Worm (Caenorhabditis elegans): Measurements from ENCODE around the gene ttx-3.

Gene ttx-3

DNA sequence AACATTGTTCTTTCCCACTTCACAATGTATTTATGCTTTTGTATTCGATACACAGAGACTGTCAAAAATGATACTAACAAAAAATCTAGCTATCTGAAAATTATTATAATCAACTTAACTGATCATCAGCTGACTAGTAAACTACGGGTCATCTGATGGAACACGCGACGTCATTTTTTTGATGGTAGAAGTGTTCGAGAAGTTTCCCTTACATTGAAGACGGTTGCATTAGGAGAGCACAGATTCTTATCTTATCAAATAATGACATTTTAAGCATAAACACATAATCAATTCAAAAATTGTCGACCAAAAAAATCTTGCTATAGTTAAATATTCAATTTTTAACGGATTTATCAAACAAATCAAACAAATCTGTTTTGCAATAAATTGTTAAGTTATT lies 23.6 kb upstream of the ttx-3 start:
- TF ChIP-seq ets-7 (tag; optimal IDR thresholded peaks at IDR 0.05) = no peak
- TF ChIP-seq ceh-13 (GFP tag; optimal IDR thresholded peaks at IDR 0.05) = no peak
- TF ChIP-seq flt-1 (GFP tag; IDR thresholded peaks at IDR 0.05) = no peak
- TF ChIP-seq hmbx-1 (tag; optimal IDR thresholded peaks at IDR 0.05) = no peak
- no peak for TF ChIP-seq tbx-11 (GFP tag; IDR thresholded peaks at IDR 0.05)
- no peak for TF ChIP-seq aly-1 (tag; optimal IDR thresholded peaks at IDR 0.05)
- no peak for TF ChIP-seq sea-1 (GFP tag; conservative IDR thresholded peaks at IDR 0.05)
- no peak for TF ChIP-seq scrt-1 (GFP tag; IDR thresholded peaks at IDR 0.05)
- no peak for TF ChIP-seq ama-1 (optimal IDR thresholded peaks at IDR 0.05)
- TF ChIP-seq tra-4 (tag; optimal IDR thresholded peaks at IDR 0.05) = no peak
- TF ChIP-seq pes-1 (GFP tag; IDR thresholded peaks at IDR 0.05) = no peak
- no peak for TF ChIP-seq F13C5.2 (tag; optimal IDR thresholded peaks at IDR 0.05)
- no peak for TF ChIP-seq ceh-36 (tag; optimal IDR thresholded peaks at IDR 0.05)

DNA sequence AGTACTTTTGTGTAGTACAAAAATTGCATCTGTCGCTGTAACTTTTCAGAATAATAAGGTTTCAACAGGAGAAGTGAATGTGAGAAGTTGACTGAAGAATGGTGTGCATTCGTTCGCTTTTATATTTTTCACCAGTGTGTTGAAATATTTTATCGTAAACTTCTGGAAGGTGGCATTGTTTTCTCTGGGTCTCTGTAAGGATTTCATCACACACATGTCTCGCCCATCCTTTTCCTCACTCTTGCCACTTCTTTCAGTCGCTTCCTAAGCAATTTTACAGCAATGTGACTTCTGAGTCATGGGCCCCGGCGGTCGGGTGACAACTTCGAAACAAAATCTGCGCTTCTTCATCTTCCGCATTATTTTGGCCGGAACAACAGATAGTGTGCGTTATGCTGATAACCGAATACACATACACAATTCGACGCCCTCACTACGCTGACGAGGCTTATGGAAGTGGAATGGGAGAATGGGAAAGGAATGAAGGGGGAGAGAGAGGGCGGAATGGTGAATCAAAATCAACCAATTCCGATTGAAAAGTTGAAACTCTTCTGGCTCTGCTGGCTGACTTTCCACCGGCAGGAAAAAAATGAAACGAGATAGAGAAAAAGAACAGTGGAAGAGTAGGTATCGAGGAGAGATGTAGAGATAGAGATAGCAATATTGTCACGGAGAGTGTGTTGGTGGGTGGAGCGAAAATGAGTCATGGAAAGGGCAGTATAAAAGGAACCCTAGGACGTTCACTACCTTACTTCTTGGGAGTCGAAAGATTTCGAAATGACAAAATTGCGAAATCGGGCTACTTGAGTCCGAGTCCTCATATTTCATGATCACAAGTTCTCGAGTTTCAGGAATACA lies 22.4 kb upstream of the ttx-3 start:
- TF ChIP-seq pes-1 (GFP tag; IDR thresholded peaks at IDR 0.05) = no peak
- TF ChIP-seq flt-1 (GFP tag; IDR thresholded peaks at IDR 0.05) = no peak
- TF ChIP-seq F13C5.2 (tag; optimal IDR thresholded peaks at IDR 0.05) = no peak
- TF ChIP-seq hmg-4 (GFP tag; optimal IDR thresholded peaks at IDR 0.05) = no peak

DNA sequence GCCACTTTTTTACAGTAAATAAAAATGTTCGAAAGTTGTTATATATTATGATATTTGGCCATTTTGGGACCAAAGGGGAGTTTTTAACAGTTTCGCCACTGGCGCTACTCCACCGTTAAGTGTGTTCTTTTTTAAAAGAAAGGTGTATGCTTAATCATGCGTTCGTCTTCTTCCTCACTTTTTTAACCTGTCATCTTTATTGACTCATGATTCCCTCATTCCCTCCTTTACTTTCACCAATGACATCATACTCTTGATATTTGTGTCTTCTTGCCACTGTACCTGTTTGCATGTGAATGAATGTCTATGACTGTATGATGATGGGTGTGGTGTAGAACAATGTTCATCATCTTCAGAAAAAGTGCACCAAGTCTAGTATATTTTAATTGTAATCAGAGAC lies 21.4 kb upstream of the ttx-3 start:
- TF ChIP-seq sea-1 (GFP tag; conservative IDR thresholded peaks at IDR 0.05) = no peak
- no peak for TF ChIP-seq hnd-1 (tag; optimal IDR thresholded peaks at IDR 0.05)
- TF ChIP-seq scrt-1 (GFP tag; IDR thresholded peaks at IDR 0.05) = no peak
- TF ChIP-seq hmbx-1 (tag; optimal IDR thresholded peaks at IDR 0.05) = no peak
- TF ChIP-seq flt-1 (GFP tag; IDR thresholded peaks at IDR 0.05) = no peak
- no peak for TF ChIP-seq ama-1 (optimal IDR thresholded peaks at IDR 0.05)
- no peak for TF ChIP-seq ets-7 (tag; optimal IDR thresholded peaks at IDR 0.05)

DNA sequence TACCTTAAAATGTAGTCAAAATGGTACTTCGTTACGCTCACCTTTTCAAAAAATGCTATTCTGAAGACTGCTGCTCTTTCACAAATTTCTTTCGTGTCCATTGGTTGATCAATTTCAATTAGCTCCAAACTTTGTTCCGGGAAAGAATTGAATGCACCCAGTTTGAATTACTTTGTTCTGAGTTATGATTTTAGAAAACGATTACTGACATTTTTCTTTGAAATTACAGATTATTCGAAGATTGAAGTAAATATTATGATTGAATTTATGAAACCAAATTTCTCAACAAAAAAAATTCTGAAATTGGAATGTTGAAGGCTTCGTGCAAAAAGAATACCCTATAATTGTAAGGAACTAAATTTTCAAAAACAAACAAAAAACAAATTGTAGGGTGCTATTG lies 15.1 kb upstream of the ttx-3 start, which contains the start of gene Y102F5A.1:
Gene Y102F5A.1, minus strand, starts transcription at position 101 of the 400 bp plus-strand sequence.
- no peak for TF ChIP-seq hmbx-1 (tag; optimal IDR thresholded peaks at IDR 0.05)
- no peak for TF ChIP-seq tbx-37 (GFP tag; conservative IDR thresholded peaks at IDR 0.05)
- TF ChIP-seq scrt-1 (GFP tag; IDR thresholded peaks at IDR 0.05) = no peak
- no peak for TF ChIP-seq pes-1 (GFP tag; IDR thresholded peaks at IDR 0.05)
- TF ChIP-seq ets-7 (tag; optimal IDR thresholded peaks at IDR 0.05) = no peak
- no peak for TF ChIP-seq ceh-36 (tag; optimal IDR thresholded peaks at IDR 0.05)
- no peak for TF ChIP-seq hmg-4 (GFP tag; optimal IDR thresholded peaks at IDR 0.05)
- TF ChIP-seq flt-1 (GFP tag; IDR thresholded peaks at IDR 0.05) = no peak
- no peak for TF ChIP-seq tra-4 (tag; optimal IDR thresholded peaks at IDR 0.05)
- TF ChIP-seq tbx-11 (GFP tag; IDR thresholded peaks at IDR 0.05) = no peak
- no peak for TF ChIP-seq B0310.2 (tag; optimal IDR thresholded peaks at IDR 0.05)
- TF ChIP-seq aly-1 (tag; optimal IDR thresholded peaks at IDR 0.05) = no peak

DNA sequence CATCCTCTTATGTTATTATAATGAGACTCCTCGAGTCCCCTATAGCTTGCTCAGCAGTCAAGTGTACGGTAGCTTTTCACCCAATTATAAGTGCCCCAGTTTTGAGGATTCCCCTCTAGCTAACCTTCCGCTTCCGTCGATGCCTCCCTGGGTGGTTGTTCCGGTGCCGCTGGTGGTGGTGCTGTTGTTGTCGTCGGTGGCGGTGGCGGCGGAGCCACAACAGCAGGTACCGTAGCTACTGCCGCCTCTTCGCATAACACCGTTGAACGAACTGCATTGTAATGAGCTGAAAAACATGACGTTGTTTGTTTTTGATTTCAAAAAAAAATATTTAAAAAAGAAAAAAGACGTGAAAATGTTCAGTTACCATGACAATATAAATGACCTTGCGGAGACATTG lies 2.7 kb downstream of the ttx-3 start:
- no peak for TF ChIP-seq tra-4 (tag; optimal IDR thresholded peaks at IDR 0.05)
- TF ChIP-seq scrt-1 (GFP tag; IDR thresholded peaks at IDR 0.05) = no peak
- TF ChIP-seq ceh-36 (tag; optimal IDR thresholded peaks at IDR 0.05) = no peak
- TF ChIP-seq F13C5.2 (tag; optimal IDR thresholded peaks at IDR 0.05) = no peak

DNA sequence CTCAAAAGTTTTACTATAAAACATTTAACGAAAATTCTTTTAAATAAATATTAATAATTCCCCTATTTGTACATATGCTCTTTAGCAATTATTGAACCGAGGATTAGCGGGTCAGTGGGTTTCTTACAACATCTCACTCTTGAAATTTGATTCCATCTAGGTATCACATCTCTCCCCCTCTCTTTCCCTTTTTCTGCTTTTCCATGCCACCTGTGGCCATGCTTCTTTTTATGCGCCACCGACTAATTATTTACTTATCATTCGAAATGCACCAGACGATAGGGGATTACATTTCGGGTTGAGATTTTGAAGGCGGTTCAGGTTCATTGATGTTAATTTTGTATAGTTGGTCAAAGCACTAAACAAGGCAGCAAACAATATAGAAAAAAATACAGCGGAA lies 3.3 kb downstream of the ttx-3 start:
- no peak for TF ChIP-seq tbx-37 (GFP tag; conservative IDR thresholded peaks at IDR 0.05)
- no peak for TF ChIP-seq tbx-11 (GFP tag; IDR thresholded peaks at IDR 0.05)
- TF ChIP-seq B0310.2 (tag; optimal IDR thresholded peaks at IDR 0.05) = no peak
- no peak for TF ChIP-seq pes-1 (GFP tag; IDR thresholded peaks at IDR 0.05)
- TF ChIP-seq ceh-36 (tag; optimal IDR thresholded peaks at IDR 0.05) = no peak
- TF ChIP-seq hmg-4 (GFP tag; optimal IDR thresholded peaks at IDR 0.05) = no peak
- no peak for TF ChIP-seq ceh-13 (GFP tag; optimal IDR thresholded peaks at IDR 0.05)
- TF ChIP-seq F13C5.2 (tag; optimal IDR thresholded peaks at IDR 0.05) = no peak
- TF ChIP-seq aly-1 (tag; optimal IDR thresholded peaks at IDR 0.05) = no peak
- TF ChIP-seq ets-7 (tag; optimal IDR thresholded peaks at IDR 0.05) = no peak

DNA sequence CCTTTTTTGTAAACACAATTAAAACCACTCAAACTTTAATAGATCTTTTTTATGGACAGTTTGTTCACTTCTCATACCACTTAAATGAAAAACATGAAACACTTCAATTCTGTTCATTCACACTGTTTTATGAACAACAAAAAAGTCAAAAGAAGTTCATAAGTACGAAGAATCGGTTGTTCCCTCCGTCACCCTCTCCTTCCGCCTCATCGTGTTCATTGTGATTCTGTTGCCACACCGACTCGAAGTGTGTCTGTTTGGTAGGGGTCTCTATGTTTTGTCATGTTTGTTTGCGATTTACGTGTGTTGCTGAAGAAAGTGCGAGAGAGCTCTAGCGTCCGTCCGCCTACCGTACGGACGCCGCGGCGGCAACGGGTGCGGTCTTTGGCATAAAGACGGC lies 10.4 kb downstream of the ttx-3 start, which contains the start of gene lact-7:
Gene lact-7, plus strand, starts transcription at position 301 of the 400 bp plus-strand sequence.
- TF ChIP-seq F13C5.2 (tag; optimal IDR thresholded peaks at IDR 0.05) = no peak
- no peak for TF ChIP-seq hmg-4 (GFP tag; optimal IDR thresholded peaks at IDR 0.05)
- no peak for TF ChIP-seq tbx-11 (GFP tag; IDR thresholded peaks at IDR 0.05)
- TF ChIP-seq hnd-1 (tag; optimal IDR thresholded peaks at IDR 0.05) = no peak
- no peak for TF ChIP-seq tra-4 (tag; optimal IDR thresholded peaks at IDR 0.05)
- no peak for TF ChIP-seq ceh-36 (tag; optimal IDR thresholded peaks at IDR 0.05)
- TF ChIP-seq tbx-37 (GFP tag; conservative IDR thresholded peaks at IDR 0.05) = no peak

DNA sequence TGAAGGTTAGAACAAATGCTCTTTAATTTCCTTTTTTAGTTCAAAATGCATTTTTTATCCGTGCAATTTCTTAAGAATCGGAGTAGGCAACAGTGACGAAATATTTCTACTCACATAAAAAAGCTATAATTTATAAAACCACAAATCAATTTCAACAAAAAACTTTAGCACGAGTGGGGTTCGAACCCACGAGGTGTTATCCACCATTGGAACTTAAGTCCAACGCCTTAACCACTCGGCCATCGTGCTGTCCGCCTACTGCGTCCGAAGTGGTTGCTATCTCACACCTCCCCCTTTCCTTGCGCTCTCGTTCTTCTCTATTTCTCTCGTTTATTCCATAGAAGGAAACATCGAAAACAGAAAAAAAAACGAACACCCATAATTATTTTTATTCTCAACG lies 11.5 kb downstream of the ttx-3 start:
- TF ChIP-seq F13C5.2 (tag; optimal IDR thresholded peaks at IDR 0.05) = peak; percentile 94
- peak; percentile 84 for TF ChIP-seq tbx-11 (GFP tag; IDR thresholded peaks at IDR 0.05)
- TF ChIP-seq pes-1 (GFP tag; IDR thresholded peaks at IDR 0.05) = peak; percentile 94
- peak; percentile 69 for TF ChIP-seq B0310.2 (tag; optimal IDR thresholded peaks at IDR 0.05)
- TF ChIP-seq hmg-4 (GFP tag; optimal IDR thresholded peaks at IDR 0.05) = no peak
- TF ChIP-seq ceh-36 (tag; optimal IDR thresholded peaks at IDR 0.05) = peak; percentile 86
- peak; percentile 81 for TF ChIP-seq hnd-1 (tag; optimal IDR thresholded peaks at IDR 0.05)
- peak; percentile 90 for TF ChIP-seq scrt-1 (GFP tag; IDR thresholded peaks at IDR 0.05)
- peak; percentile 63 for TF ChIP-seq hmbx-1 (tag; optimal IDR thresholded peaks at IDR 0.05)
- TF ChIP-seq aly-1 (tag; optimal IDR thresholded peaks at IDR 0.05) = peak; percentile 80
- TF ChIP-seq ets-7 (tag; optimal IDR thresholded peaks at IDR 0.05) = peak; percentile 73
- TF ChIP-seq ama-1 (optimal IDR thresholded peaks at IDR 0.05) = no peak
- TF ChIP-seq ceh-13 (GFP tag; optimal IDR thresholded peaks at IDR 0.05) = peak; percentile 73
- TF ChIP-seq sea-1 (GFP tag; conservative IDR thresholded peaks at IDR 0.05) = peak; percentile 93
- TF ChIP-seq tbx-37 (GFP tag; conservative IDR thresholded peaks at IDR 0.05) = peak; percentile 88
- peak; percentile 87 for TF ChIP-seq flt-1 (GFP tag; IDR thresholded peaks at IDR 0.05)
- TF ChIP-seq tra-4 (tag; optimal IDR thresholded peaks at IDR 0.05) = peak; percentile 46
